Fruit fly (Drosophila melanogaster) whole organism, pupa: Measurements from ENCODE around the gene CG14050.

Experiments used
- CG12605 ChIP-seq: fragments of 200-800 bp; sonication (Bioruptor generic); IDR thresholded peaks from 2 replicates; pipeline ENCODE4 v1.3.6; 2022; ENCODE audit warnings: missing biosample characterization, missing genetic modification characterization
- CG13204 ChIP-seq: fragments of 200-800 bp; sonication (Bioruptor generic); optimal IDR thresholded peaks from 2 replicates; lab custom pipeline; 2018; ENCODE audit warnings: missing biosample characterization, mild to moderate bottlenecking, missing genetic modification characterization, moderate library complexity
- CG17806 ChIP-seq: fragments of 200-800 bp; sonication (Bioruptor generic); optimal IDR thresholded peaks from 2 replicates; lab custom pipeline; 2018; ENCODE audit warnings: missing biosample characterization, mild to moderate bottlenecking, missing genetic modification characterization, moderate library complexity
- CG8159 ChIP-seq: fragments of 200-800 bp; sonication (Bioruptor generic); optimal IDR thresholded peaks from 3 replicates; lab custom pipeline; 2018; ENCODE audit warnings: missing biosample characterization, mild to moderate bottlenecking, missing genetic modification characterization, moderate library complexity
- D1 ChIP-seq: fragments of 200-800 bp; sonication (Bioruptor generic); optimal IDR thresholded peaks from 2 replicates; lab custom pipeline; 2018; ENCODE audit warnings: missing biosample characterization, mild to moderate bottlenecking, missing genetic modification characterization, moderate library complexity
- EcR ChIP-seq: fragments of 200-800 bp; sonication (Bioruptor generic); optimal IDR thresholded peaks from 3 replicates; lab custom pipeline; 2019; ENCODE audit warnings: missing biosample characterization, missing genetic modification characterization, mild to moderate bottlenecking, moderate library complexity, missing genetic modification reagents
- Snoo ChIP-seq: fragments of 200-800 bp; sonication (Bioruptor generic); optimal IDR thresholded peaks from 3 replicates; lab custom pipeline; 2017; ENCODE audit warnings: missing biosample characterization, mild to moderate bottlenecking, missing genetic modification characterization, inconsistent platforms
- fd96Ca ChIP-seq: fragments of 200-800 bp; sonication (Bioruptor generic); IDR thresholded peaks from 3 replicates; pipeline ENCODE4 v1.3.6; 2022; ENCODE audit warnings: missing biosample characterization, missing genetic modification characterization
- rn ChIP-seq: fragments of 200-800 bp; sonication (Bioruptor generic); IDR thresholded peaks from 2 replicates; pipeline ENCODE4 v1.3.6; 2022; ENCODE audit warnings: missing biosample characterization, missing genetic modification characterization

DNA sequence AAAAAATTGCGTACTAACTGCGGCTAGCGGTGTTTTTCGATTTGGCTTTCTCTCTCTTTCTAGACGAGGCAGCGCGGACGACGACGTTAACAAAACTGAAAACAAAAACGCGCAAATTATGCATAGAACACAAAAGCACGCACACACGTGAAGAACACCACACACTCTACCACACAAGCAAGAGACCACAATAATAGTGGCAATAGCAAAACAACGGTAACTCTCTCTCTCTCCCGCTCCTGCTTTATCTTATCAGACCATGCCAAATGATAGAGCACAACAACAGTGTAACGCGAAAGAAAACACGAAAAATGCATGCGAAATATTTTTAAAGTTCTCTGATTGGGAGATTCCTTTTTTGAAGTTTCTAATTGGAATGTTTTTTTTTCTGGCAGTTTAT lies 28.2 kb upstream of the CG14050 start:
- TF ChIP-seq Snoo (tag; lab: Kevin White, UChicago) = no peak
- TF ChIP-seq CG12605 = no peak
- no peak for TF ChIP-seq D1 (tag; lab: Kevin White, UChicago)
- TF ChIP-seq rn (GFP tag; lab: Robert Waterston, UW) = no peak
- TF ChIP-seq fd96Ca (GFP tag; lab: Robert Waterston, UW) = no peak
- no peak for TF ChIP-seq EcR
- no peak for TF ChIP-seq CG17806
- no peak for TF ChIP-seq CG8159 (tag; lab: Kevin White, UChicago)
- TF ChIP-seq CG13204 (GFP tag; lab: Kevin White, UChicago) = no peak
